Fruit fly (Drosophila melanogaster): Measurements from ENCODE around the gene CG5644.

CG5644 gene

dm6 chr3L:8979780-8980179 is at the start of gene CG5644:
Gene CG5644, minus strand, starts transcription at chr3L:8979880.
- TF ChIP-seq CTCF (optimal IDR thresholded peaks at IDR 0.05) (no peak), CG8478 (optimal IDR thresholded peaks at IDR 0.05) (no peak)

- TF ChIP-seq CTCF (optimal IDR thresholded peaks at IDR 0.05): no peak
- no peak for TF ChIP-seq CG8478 (optimal IDR thresholded peaks at IDR 0.05)
These were observed 49.6 kb upstream of the CG5644 start for dm6 chr3L:9029183-9029789.

DNA sequence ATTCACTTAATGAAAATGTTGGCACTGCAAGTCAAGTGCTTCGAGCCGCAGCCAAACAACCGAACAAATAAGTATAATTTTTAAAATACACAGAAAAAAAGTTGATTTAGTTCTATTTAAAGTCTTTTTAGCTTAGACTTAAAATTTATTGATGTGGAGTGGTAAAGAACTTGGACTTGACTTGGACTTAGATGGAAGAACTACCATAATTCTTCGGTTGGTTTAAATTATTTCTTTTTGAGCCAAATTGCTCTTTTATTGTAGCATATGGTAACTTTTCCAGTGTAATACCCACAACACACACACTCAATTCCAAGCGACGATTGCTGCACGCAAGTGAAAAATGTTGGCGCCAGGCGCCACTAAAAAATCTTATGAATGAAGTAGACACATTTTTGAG is 48.4 kb upstream of the CG5644 start:
- TF ChIP-seq CTCF (optimal IDR thresholded peaks at IDR 0.05) (no peak), CG8478 (optimal IDR thresholded peaks at IDR 0.05) (no peak)

DNA sequence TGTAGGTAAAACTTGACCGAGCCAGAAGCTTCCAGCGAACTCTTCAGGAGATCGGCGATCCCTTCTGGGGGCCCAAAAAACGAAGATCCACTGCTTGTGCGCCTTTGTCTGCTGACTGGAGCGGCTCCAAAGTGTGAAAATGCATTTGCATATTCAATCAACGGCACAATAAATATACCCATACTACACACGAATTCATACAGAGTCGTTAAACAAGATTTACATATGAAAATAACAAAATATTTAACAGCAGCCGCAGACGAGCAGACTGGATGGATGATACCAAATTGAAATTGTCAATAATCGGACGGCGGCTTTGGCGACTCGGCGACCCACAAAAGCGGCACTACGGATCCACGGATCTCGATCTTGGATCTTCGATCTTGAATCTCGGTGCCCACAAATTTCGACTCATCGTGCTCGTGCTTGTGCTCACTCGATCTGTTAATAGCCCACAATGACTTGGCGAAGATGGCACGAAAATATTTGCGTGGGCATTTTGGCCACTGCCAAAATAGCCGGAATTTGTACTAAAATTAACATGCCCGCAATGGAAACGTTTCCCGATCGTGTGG is 47.5 kb upstream of the CG5644 start:
- TF ChIP-seq CTCF (optimal IDR thresholded peaks at IDR 0.05) (no peak), CG8478 (optimal IDR thresholded peaks at IDR 0.05) (no peak)

dm6 chr3L:9026568-9026967 is 46.9 kb upstream of the CG5644 start:
- no peak for TF ChIP-seq CTCF (optimal IDR thresholded peaks at IDR 0.05)
- no peak for TF ChIP-seq CG8478 (optimal IDR thresholded peaks at IDR 0.05)

DNA sequence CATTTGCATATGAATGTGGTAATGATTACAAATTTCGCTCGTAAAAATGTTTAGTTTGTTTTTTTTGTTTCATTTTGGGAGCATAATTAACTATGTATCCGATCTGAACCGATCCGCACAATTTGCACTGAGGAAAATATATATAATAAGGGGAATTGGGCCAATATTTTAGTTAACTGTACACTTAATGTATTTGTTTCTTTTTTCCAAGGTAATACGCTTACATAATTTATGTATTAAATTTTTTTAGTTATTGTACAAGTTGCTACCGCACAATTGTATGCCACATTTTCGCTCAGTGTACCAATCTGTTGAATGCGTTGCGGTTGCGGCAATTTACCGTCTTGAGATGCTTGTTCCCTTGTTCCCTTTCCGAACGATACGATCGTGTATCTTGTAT is 46.0 kb upstream of the CG5644 start:
- TF ChIP-seq CTCF (optimal IDR thresholded peaks at IDR 0.05): no peak
- TF ChIP-seq CG8478 (optimal IDR thresholded peaks at IDR 0.05): no peak

- no peak for TF ChIP-seq CG8478 (optimal IDR thresholded peaks at IDR 0.05)
- TF ChIP-seq CTCF (optimal IDR thresholded peaks at IDR 0.05): no peak
These were observed 45.5 kb upstream of the CG5644 start for dm6 chr3L:9025178-9025577.

- TF ChIP-seq CTCF (optimal IDR thresholded peaks at IDR 0.05) (no peak), CG8478 (optimal IDR thresholded peaks at IDR 0.05) (no peak)
These were observed 45.1 kb upstream of the CG5644 start for dm6 chr3L:9024741-9025140.

DNA sequence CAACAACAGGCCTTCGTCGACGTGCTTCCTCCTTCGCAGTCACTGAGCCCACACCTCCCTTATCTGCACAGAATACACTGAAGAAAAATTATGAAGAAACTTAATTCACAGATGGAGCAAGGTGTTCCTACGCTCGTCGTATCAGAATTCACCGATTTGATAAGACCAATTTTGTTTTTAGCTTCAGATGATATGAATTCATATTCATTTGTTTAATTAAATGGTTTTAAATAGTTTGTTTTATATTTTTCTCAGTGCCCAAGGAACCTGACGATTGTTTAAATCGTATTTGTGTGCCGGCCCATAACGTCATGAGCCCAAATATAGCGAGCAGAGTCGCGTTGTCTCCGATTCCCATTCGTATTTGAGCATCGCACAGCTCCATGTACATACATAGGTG is 43.9 kb upstream of the CG5644 start:
- TF ChIP-seq CG8478 (optimal IDR thresholded peaks at IDR 0.05) (no peak), CTCF (optimal IDR thresholded peaks at IDR 0.05) (no peak)

DNA sequence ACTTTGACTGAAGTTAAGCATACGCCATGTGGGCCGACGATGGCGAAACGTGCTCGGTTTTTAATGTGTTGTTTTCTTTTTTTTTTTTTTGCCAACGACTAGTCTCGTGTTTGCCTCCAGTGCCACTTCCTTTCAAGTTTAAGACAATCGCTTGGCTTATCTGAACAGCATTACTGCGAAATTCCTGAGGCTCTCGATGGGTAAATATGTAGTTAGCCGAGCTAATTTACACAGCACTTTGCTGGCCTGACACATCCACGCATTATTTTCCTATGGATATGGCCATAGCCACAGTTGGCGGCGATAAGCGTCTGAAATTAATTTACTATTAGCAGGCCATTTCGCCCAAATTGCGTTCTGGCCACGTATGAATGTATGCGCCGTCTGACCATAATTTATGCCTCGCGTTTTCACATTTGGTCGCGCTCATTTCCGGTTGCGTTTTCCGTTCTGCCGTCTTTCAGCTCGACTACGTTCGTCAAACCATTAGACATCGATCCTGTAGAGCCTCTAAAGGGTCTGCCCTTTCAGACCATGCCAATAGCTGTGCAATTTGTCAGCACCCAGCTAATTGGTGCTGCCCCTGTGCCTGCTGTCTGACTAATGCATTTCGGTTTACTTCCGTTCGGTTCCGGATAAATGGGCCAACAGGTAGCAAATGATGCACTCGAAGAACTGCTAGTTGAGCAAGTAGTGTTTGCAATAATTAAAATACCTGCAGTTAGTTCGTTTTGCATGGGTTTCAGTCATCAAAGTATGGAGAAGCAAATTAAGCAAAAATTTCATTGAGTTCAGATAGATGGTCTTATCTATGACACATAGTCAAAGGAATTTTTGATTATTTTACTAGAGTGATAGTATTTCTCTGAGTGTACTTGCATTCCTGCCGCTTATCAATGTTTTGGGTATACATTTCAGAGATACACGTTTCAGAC is 41.0 kb upstream of the CG5644 start:
- no peak for TF ChIP-seq CTCF (optimal IDR thresholded peaks at IDR 0.05)

DNA sequence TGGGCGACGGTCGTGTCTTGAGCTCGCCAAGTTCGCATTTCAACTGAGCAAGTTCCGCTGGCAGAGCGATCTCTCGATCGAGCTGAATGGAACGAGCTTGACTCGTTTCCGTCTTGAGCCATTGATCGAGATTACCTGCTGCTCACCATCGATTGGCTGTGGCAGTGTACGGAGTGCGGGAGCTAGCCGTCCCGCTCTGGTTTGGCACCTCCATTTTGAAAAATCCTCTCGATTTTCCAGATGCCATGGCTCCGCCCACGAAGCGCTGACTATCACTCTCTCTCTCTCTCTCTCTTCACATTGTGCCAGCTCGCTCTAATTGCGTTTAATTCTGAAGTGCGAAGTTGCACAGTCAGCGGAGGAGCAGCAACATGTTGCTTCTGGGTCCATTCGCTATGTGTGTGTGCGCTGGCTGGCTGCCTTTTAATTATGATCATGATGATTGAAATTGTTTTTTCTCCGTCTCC is 39.5 kb upstream of the CG5644 start, which contains the start of gene Doc2:
Gene Doc2 (minus strand): TSS at position 51 of the 467 bp plus-strand sequence.
- no peak for TF ChIP-seq CTCF (optimal IDR thresholded peaks at IDR 0.05)
- TF ChIP-seq CG8478 (optimal IDR thresholded peaks at IDR 0.05): no peak

dm6 chr3L:9017414-9017813 is 37.7 kb upstream of the CG5644 start:
- no peak for TF ChIP-seq CTCF (optimal IDR thresholded peaks at IDR 0.05)
- TF ChIP-seq CG8478 (optimal IDR thresholded peaks at IDR 0.05): no peak

- no peak for TF ChIP-seq CTCF (optimal IDR thresholded peaks at IDR 0.05)
- no peak for TF ChIP-seq CG8478 (optimal IDR thresholded peaks at IDR 0.05)
These were observed 34.1 kb upstream of the CG5644 start for dm6 chr3L:9013745-9014144.

dm6 chr3L:9011485-9012389 is 32.1 kb upstream of the CG5644 start:
- TF ChIP-seq CG8478 (optimal IDR thresholded peaks at IDR 0.05) (no peak), CTCF (optimal IDR thresholded peaks at IDR 0.05) (no peak)

DNA sequence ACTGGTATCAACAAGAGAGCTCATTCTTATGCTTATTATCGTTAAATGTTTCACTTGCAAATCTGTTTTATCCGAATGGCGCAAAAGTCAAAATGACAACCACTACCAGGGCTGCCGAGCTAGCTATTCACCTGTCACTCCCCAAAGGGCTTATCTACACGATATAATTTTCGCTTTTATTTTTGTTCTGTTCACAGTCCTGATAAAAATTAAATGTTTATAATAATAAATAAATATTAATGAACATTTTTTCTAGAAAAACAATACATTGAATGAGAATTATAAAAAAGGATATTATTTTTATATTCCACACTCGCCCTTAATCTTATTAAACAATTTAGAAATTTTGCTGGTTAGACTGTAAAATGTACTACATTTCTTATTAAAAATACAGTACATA is 30.1 kb upstream of the CG5644 start, which contains the start of gene CG5194:
Gene CG5194 (minus strand): TSS at position 101 of the 400 bp plus-strand sequence.
- no peak for TF ChIP-seq CTCF (optimal IDR thresholded peaks at IDR 0.05)
- no peak for TF ChIP-seq CG8478 (optimal IDR thresholded peaks at IDR 0.05)

All from S2 (cell line).